Fruit fly (Drosophila melanogaster) Kc167 (cell line): Measurements from ENCODE around the gene RhoGAP68F.

ENCODE experiments used
- Sin3A ChIP-seq: fragments of >200 bp; optimal IDR thresholded peaks from 2 replicates; lab custom pipeline; 2018; ENCODE audit warnings: missing external identifiers
- h ChIP-seq: fragments of >200 bp; optimal IDR thresholded peaks from 3 replicates; lab custom pipeline; 2018; ENCODE audit warnings: missing external identifiers
- insv ChIP-seq: fragments of >200 bp; optimal IDR thresholded peaks from 3 replicates; lab custom pipeline; 2018; ENCODE audit warnings: missing external identifiers
- psq ChIP-seq: fragments of >200 bp; optimal IDR thresholded peaks from 2 replicates; lab custom pipeline; 2017; ENCODE audit warnings: missing external identifiers
- ttk ChIP-seq: sonication (Bioruptor generic); optimal IDR thresholded peaks from 2 replicates; lab custom pipeline; 2017; ENCODE audit warnings: missing external identifiers

DNA sequence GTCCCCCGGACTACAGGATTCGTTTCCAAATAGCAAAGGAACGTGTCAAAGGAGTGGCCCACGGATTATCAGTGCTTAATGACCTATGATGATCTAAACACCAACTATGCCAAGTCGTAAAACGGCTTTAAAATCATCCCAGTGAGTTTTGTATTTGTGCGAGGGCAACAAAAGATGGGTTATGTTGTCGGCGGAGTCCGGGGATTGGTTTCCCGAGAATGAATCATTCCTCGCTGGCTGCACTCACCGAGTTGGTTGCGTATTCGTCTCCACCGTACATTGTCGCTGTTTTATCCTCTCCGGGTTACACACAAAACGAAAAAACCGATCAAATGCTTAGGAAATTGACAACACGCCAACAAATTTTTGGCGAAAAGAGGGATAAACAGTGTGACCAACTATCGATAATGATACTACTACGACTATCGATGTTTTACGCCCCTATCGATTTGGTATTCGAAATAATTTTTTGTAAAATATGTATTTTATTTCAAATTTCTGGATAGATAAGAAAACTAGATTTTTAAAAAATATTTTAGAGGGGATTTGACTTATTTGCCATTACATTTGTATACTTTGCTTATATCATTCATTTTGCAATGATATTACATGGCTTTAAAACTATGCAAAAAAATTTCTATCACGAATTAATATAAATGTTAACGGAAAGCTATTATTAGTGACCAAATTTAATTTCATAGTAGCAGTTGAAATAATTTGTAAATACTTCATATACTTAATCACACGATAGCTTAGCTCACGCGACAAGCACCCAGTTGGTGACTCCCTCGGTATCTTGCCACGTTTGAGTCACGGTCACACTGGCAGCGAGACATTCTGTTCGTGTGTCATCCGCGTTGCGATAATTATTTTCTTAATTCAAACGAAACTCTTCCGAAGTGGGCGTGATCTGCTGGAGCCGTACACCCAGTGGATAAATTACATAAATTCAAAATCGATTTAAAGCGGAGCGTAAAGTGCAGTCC is 7.3 kb downstream of the RhoGAP68F start, which contains the start of the genes eIF3l and Nrx-IV:
- TF ChIP-seq h: no peak
- TF ChIP-seq psq (lab: Kevin White, UChicago): no peak
- no peak for TF ChIP-seq ttk (lab: Kevin White, UChicago)
- TF ChIP-seq insv: no peak
- no peak for TF ChIP-seq Sin3A (lab: Kevin White, UChicago)
